Fruit fly (Drosophila melanogaster): ENCODE results near the gene ome.
A peak's percentile ranks its signal among the peaks of the same experiment; 100 is the strongest.

The ome gene

DNA sequence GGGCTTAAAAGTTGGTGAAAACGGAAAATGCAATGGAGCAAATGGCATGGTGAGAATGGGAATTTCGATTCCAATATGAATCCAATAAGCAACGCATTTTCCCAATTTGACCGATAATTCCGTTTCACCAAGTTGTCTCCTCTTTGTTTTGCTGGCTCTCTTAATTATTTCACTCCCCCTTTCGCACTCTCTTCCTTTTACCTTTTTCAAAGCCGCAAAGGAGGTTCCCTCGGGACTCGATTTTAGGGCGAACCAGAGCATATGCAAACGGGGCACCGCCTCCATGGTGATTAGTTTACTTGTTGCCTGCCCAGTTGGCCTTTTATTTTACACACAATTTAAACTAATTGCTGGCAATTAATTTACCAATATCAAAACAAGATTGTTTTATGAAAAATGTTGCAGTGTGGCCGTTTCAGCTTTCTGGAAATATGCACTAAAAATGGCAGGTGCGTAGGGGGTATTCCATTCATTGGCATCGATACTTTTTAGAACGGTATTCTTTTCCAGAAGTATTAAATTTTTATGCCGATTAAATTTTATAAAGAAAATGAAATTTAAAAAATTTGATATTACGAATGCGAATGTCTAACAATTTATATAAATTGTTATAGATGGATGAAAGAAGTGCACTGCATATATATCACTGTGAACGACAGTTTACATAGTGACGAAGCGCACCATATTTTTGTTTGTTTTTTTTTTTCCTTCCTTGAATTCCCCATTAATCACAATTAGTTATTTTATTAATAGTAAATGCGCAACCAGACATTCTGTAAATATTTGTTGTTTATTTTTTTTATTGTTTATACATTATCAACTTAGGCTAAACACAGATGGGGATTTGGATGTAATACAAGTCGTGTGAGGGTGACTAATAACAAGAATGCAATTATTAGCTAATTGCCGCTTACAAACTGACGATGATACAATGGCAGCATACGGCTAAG is 103.3 kb downstream of the ome start, which contains the start of gene mop:
TSS of gene mop (minus strand) at position 419 of the 950 bp plus-strand sequence.
- TF ChIP-seq ey (GFP tag; optimal IDR thresholded peaks at IDR 0.05) (no peak), h (GFP tag; optimal IDR thresholded peaks at IDR 0.05) (no peak), dl (GFP tag; optimal IDR thresholded peaks at IDR 0.05; ENCODE audit: insufficient read depth in 1 of 2, partially characterized antibody in 2 of 2) (no peak), Hr78 (GFP tag; optimal IDR thresholded peaks at IDR 0.05) (no peak), rgr (GFP tag; optimal IDR thresholded peaks at IDR 0.05) (no peak), Jra (GFP tag; optimal IDR thresholded peaks at IDR 0.05) (no peak), Rel (GFP tag; optimal IDR thresholded peaks at IDR 0.05) (no peak), Rel (tag; optimal IDR thresholded peaks at IDR 0.05) (peak; percentile 1), sv (GFP tag; optimal IDR thresholded peaks at IDR 0.05) (peak; percentile 19)

DNA sequence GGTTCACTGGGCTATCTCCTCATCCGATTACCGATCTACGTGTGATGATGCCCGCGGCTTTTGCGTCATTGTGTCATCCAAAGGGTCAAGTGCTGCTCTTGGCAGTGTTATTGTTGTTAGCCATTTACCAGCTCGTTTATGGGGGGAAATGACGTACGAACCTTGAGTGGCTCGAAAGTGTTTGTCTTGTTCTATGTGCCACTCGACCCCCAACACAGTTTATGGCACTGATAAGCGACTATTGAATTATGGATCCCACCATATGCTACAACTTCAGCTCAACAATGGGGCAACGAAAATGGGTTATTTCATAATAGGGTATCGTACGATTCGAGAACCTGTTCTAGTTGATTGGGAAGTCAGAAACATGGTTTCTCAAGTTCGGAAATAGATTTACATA is 106.7 kb downstream of the ome start:
- TF ChIP-seq dl (GFP tag; optimal IDR thresholded peaks at IDR 0.05; ENCODE audit: insufficient read depth in 1 of 2, partially characterized antibody in 2 of 2) (no peak), OdsH (GFP tag; optimal IDR thresholded peaks at IDR 0.05) (no peak), GATAd (GFP tag; optimal IDR thresholded peaks at IDR 0.05) (no peak), brk (GFP tag; optimal IDR thresholded peaks at IDR 0.05) (no peak), Hnf4 (GFP tag; optimal IDR thresholded peaks at IDR 0.05) (no peak), sv (GFP tag; optimal IDR thresholded peaks at IDR 0.05) (no peak), Vsx2 (GFP tag; optimal IDR thresholded peaks at IDR 0.05; ENCODE audit: partially characterized antibody) (no peak), CrebA (GFP tag; optimal IDR thresholded peaks at IDR 0.05; ENCODE audit: borderline replicate concordance) (no peak), Rel (GFP tag; optimal IDR thresholded peaks at IDR 0.05) (no peak), Rel (tag; optimal IDR thresholded peaks at IDR 0.05) (no peak), woc (GFP tag; optimal IDR thresholded peaks at IDR 0.05) (no peak), rgr (GFP tag; optimal IDR thresholded peaks at IDR 0.05) (no peak), Hr78 (GFP tag; optimal IDR thresholded peaks at IDR 0.05) (no peak), Myc (optimal IDR thresholded peaks at IDR 0.05) (no peak), br (GFP tag; optimal IDR thresholded peaks at IDR 0.05) (no peak), lola (GFP tag; optimal IDR thresholded peaks at IDR 0.05) (no peak), N (GFP tag; optimal IDR thresholded peaks at IDR 0.05) (no peak)

DNA sequence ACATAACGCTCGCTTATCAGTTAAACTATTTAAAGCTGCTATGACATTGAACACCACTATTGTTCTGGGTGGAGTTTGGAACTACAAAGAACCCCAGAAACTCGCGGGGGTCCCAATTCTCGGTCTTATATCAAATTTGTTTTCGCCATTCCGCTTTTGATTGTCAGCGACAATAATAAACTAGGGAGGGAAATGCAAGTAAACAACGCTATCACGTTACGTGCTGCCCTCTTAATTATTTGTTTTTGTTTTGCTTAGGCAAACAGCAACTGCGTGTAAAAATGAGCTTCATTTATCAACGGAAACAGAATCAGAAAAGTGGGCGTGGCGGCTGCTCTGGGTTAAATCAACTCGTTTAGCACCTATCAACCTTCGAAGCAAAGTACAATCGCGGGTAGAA is 107.5 kb downstream of the ome start:
- TF ChIP-seq pan (optimal IDR thresholded peaks at IDR 0.05) (no peak), Mio (GFP tag; optimal IDR thresholded peaks at IDR 0.05) (no peak), rgr (GFP tag; optimal IDR thresholded peaks at IDR 0.05) (peak; percentile 29), dsf (GFP tag; optimal IDR thresholded peaks at IDR 0.05; ENCODE audit: borderline replicate concordance) (no peak), Jra (GFP tag; optimal IDR thresholded peaks at IDR 0.05) (no peak), ey (GFP tag; optimal IDR thresholded peaks at IDR 0.05) (no peak), Dfd (GFP tag; optimal IDR thresholded peaks at IDR 0.05) (no peak)

DNA sequence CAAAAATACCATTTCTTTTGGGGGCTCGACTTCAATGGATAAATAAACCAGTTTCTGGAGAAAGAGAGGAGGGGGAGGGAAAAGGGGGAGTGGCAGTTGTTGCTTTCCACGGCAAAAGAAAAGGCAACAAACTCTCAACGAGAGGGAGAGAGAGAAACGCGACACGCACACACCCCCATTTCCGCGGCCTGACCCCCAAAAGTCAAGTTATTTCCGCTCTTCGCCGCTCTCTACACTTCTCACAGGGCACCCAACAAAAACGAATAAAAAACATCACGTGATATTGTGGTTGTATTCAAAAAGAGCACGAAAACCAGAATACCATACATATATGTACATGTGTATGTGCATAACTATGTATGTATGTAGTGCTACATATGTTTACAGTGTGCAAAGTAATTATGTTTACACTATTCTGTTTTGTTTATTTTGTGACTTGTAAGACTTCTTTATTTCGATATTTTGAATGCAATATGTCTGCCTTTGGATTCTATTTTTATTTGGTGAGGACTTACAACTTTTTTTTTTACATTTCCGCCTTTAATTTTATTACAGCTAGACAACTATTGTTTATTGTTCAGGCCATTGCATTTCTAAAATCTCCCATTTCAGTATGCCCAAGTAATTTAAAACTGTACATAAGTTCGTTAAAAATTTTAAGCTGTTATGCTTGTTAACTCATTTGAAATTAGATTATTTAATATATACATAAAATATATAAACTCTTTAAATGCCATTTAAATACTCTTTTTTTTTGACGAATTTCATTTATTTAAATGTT is 108.6 kb downstream of the ome start:
- peak; percentile 14 for TF ChIP-seq h (GFP tag; optimal IDR thresholded peaks at IDR 0.05)
- TF ChIP-seq psq (GFP tag; optimal IDR thresholded peaks at IDR 0.05) = peak; percentile 63
- peak; percentile 61 for TF ChIP-seq Dif (GFP tag; optimal IDR thresholded peaks at IDR 0.05; ENCODE audit: partially characterized antibody)
- peak; percentile 35 for TF ChIP-seq dmrt93B (GFP tag; optimal IDR thresholded peaks at IDR 0.05)
- TF ChIP-seq CG9705 (GFP tag; optimal IDR thresholded peaks at IDR 0.05) = peak; percentile 19
- TF ChIP-seq Myc (optimal IDR thresholded peaks at IDR 0.05) = no peak
- peak in 1 of 2 experiments; percentile 65 for TF ChIP-seq dl (GFP tag; optimal IDR thresholded peaks at IDR 0.05; ENCODE audit: insufficient read depth in 1 of 2, partially characterized antibody in 2 of 2)
- TF ChIP-seq Sp1 (GFP tag; optimal IDR thresholded peaks at IDR 0.05) = peak; percentile 65
- peak in 1 of 2 experiments; percentile 36 for TF ChIP-seq foxo (GFP tag; optimal IDR thresholded peaks at IDR 0.05)
- TF ChIP-seq fru (GFP tag; optimal IDR thresholded peaks at IDR 0.05) = peak; percentile 7
- TF ChIP-seq OdsH (GFP tag; optimal IDR thresholded peaks at IDR 0.05) = peak; percentile 20
- peak; percentile 36 for TF ChIP-seq Hnf4 (GFP tag; optimal IDR thresholded peaks at IDR 0.05)
- no peak for TF ChIP-seq CrebA (GFP tag; optimal IDR thresholded peaks at IDR 0.05; ENCODE audit: borderline replicate concordance)
- TF ChIP-seq Hr83 (GFP tag; optimal IDR thresholded peaks at IDR 0.05; ENCODE audit: poor library complexity, severe bottlenecking) = peak; percentile 66
- TF ChIP-seq sv (GFP tag; optimal IDR thresholded peaks at IDR 0.05) = peak; percentile 30
- TF ChIP-seq Rel (GFP tag; optimal IDR thresholded peaks at IDR 0.05) = peak; percentile 58
- peak; percentile 41 for TF ChIP-seq Rel (tag; optimal IDR thresholded peaks at IDR 0.05)
- TF ChIP-seq GATAd (GFP tag; optimal IDR thresholded peaks at IDR 0.05) = no peak
- TF ChIP-seq pan (optimal IDR thresholded peaks at IDR 0.05) = no peak
- peak; percentile 55 for TF ChIP-seq woc (GFP tag; optimal IDR thresholded peaks at IDR 0.05)
- TF ChIP-seq Vsx2 (GFP tag; optimal IDR thresholded peaks at IDR 0.05; ENCODE audit: partially characterized antibody) = no peak

All from whole organism, wandering third instar larva.